Fruit fly (Drosophila melanogaster) whole organism, embryonic: Measurements from ENCODE around the gene CG31482.

ENCODE experiments used
- Atf3 ChIP-seq: fragments of 200-800 bp; sonication (Bioruptor generic); optimal IDR thresholded peaks from 3 replicates; lab custom pipeline; 2016; ENCODE audit warnings: missing biosample characterization, missing genetic modification characterization
- CG1024 ChIP-seq: fragments of 200-800 bp; sonication (Bioruptor generic); IDR thresholded peaks from 2 replicates; pipeline ENCODE4 v1.3.6; 2022; ENCODE audit warnings: missing biosample characterization, missing genetic modification characterization
- CG10959 ChIP-seq: fragments of 200-800 bp; sonication (Bioruptor generic); IDR thresholded peaks from 2 replicates; pipeline ENCODE4 v1.3.6; 2022; ENCODE audit warnings: missing biosample characterization, missing genetic modification characterization
- CG11085 ChIP-seq: fragments of 200-800 bp; sonication (Bioruptor generic); IDR thresholded peaks from 2 replicates; pipeline ENCODE4 v1.3.6; 2022; ENCODE audit warnings: missing biosample characterization, missing genetic modification characterization
- CG1233 ChIP-seq: fragments of 200-800 bp; sonication (Bioruptor generic); optimal IDR thresholded peaks from 4 replicates; lab custom pipeline; 2018; ENCODE audit warnings: missing biosample characterization, mild to moderate bottlenecking, missing genetic modification characterization
- CG14441 ChIP-seq: fragments of 200-800 bp; sonication (Bioruptor generic); IDR thresholded peaks from 2 replicates; pipeline ENCODE4 v1.3.6; 2022; ENCODE audit warnings: missing biosample characterization, missing genetic modification characterization
- CG2712 ChIP-seq: fragments of 200-800 bp; optimal IDR thresholded peaks from 3 replicates; lab custom pipeline; 2019; ENCODE audit warnings: missing biosample characterization, mild to moderate bottlenecking, missing genetic modification characterization, moderate library complexity
- CG3163 ChIP-seq: fragments of 200-800 bp; sonication (Bioruptor generic); optimal IDR thresholded peaks from 3 replicates; lab custom pipeline; 2016; ENCODE audit warnings: missing biosample characterization, missing genetic modification characterization
- CG3407 ChIP-seq: fragments of 200-800 bp; sonication (Bioruptor generic); optimal IDR thresholded peaks from 2 replicates; lab custom pipeline; 2018; ENCODE audit warnings: missing biosample characterization, mild to moderate bottlenecking, missing genetic modification characterization
- CG3995 ChIP-seq: fragments of 200-800 bp; sonication (Bioruptor generic); optimal IDR thresholded peaks from 3 replicates; lab custom pipeline; 2016; ENCODE audit warnings: missing biosample characterization, missing genetic modification characterization
- CG6791 ChIP-seq: fragments of 200-800 bp; sonication (Bioruptor generic); IDR thresholded peaks from 3 replicates; pipeline ENCODE4 v1.3.6; 2022; ENCODE audit warnings: missing biosample characterization, missing genetic modification characterization; ENCODE audit not compliant: partially characterized antibody
- CG7786 ChIP-seq: fragments of 200-800 bp; sonication (Bioruptor generic); optimal IDR thresholded peaks from 2 replicates; lab custom pipeline; 2016; ENCODE audit warnings: missing biosample characterization, missing genetic modification characterization
- CG8290 ChIP-seq, 3 experiments: fragments of 200-800 bp; sonication (Bioruptor generic); optimal IDR thresholded peaks; 2 replicates each; lab custom pipeline; 2016 to 2019; ENCODE audit warnings: missing biosample characterization in 3 of 3, missing genetic modification characterization in 3 of 3, mild to moderate bottlenecking in 2 of 3, moderate library complexity in 1 of 3
- CrebB ChIP-seq: fragments of 200-800 bp; sonication (Bioruptor generic); optimal IDR thresholded peaks from 3 replicates; lab custom pipeline; 2018; ENCODE audit warnings: missing biosample characterization, mild to moderate bottlenecking, missing genetic modification characterization
- Deaf1 ChIP-seq: fragments of 200-800 bp; optimal IDR thresholded peaks from 3 replicates; lab custom pipeline; 2019; ENCODE audit warnings: missing biosample characterization, mild to moderate bottlenecking, missing genetic modification characterization, moderate library complexity
- Dip2 ChIP-seq: fragments of 200-800 bp; sonication (Bioruptor generic); IDR thresholded peaks from 2 replicates; pipeline ENCODE4 v1.3.6; 2022; ENCODE audit warnings: missing biosample characterization, missing genetic modification characterization
- Dll ChIP-seq: fragments of 200-800 bp; sonication (Bioruptor generic); IDR thresholded peaks from 4 replicates; pipeline ENCODE4 v1.3.6; 2022; ENCODE audit warnings: missing biosample characterization, missing genetic modification characterization; ENCODE audit not compliant: partially characterized antibody
- Ets65A ChIP-seq: fragments of 200-800 bp; sonication (Bioruptor generic); peaks from one replicate; lab custom pipeline; 2016; ENCODE audit warnings: missing biosample characterization, missing genetic modification characterization
- Ets97D ChIP-seq: fragments of 200-800 bp; sonication (Bioruptor generic); optimal IDR thresholded peaks from 3 replicates; lab custom pipeline; 2016; ENCODE audit warnings: missing biosample characterization, missing genetic modification characterization
- HHEX ChIP-seq: fragments of 200-800 bp; sonication (Bioruptor generic); optimal IDR thresholded peaks from 3 replicates; lab custom pipeline; 2017; ENCODE audit warnings: missing biosample characterization, mild to moderate bottlenecking, missing genetic modification characterization, missing genetic modification reagents
- Hr78 ChIP-seq, 2 experiments: fragments of 200-800 bp in 1 of 2; fragments of >200 bp in 1 of 2; sonication (Bioruptor generic) in 1 of 2; optimal IDR thresholded peaks; 2 replicates each; lab custom pipeline; 2017 to 2019; ENCODE audit warnings: missing biosample characterization in 2 of 2, missing genetic modification characterization in 2 of 2, mild to moderate bottlenecking in 1 of 2, moderate library complexity in 1 of 2
- Jarid2 ChIP-seq: fragments of 200-800 bp; sonication (Bioruptor generic); optimal IDR thresholded peaks from 3 replicates; lab custom pipeline; 2017; ENCODE audit warnings: mild to moderate bottlenecking, missing biosample characterization, missing genetic modification reagents, missing genetic modification characterization
- Lpt ChIP-seq: fragments of >200 bp; optimal IDR thresholded peaks from 2 replicates; lab custom pipeline; 2018; ENCODE audit warnings: missing biosample characterization, missing genetic modification characterization
- Nf-YC ChIP-seq: fragments of 200-800 bp; optimal IDR thresholded peaks from 3 replicates; lab custom pipeline; 2019; ENCODE audit warnings: missing biosample characterization, mild to moderate bottlenecking, missing genetic modification characterization, moderate library complexity
- PHDP ChIP-seq: fragments of 200-800 bp; sonication (Bioruptor generic); optimal IDR thresholded peaks from 3 replicates; lab custom pipeline; 2018; ENCODE audit warnings: missing biosample characterization, mild to moderate bottlenecking, missing genetic modification characterization, moderate library complexity
- Ravus ChIP-seq: fragments of 200-800 bp; sonication (Bioruptor generic); IDR thresholded peaks from 2 replicates; pipeline ENCODE4 v1.3.6; 2022; ENCODE audit warnings: missing biosample characterization, missing genetic modification characterization
- Rx ChIP-seq: fragments of 200-800 bp; sonication (Bioruptor generic); IDR thresholded peaks from 2 replicates; pipeline ENCODE4 v1.3.6; 2022; ENCODE audit warnings: missing biosample characterization, missing genetic modification characterization
- Trl ChIP-seq, 3 experiments: fragments of >200 bp in 2 of 3; fragments of 200-800 bp in 1 of 3; sonication (Bioruptor generic) in 1 of 3; optimal IDR thresholded peaks; 2 replicates in 1 of 3; 3 replicates in 2 of 3; lab custom pipeline; 2016 to 2017; ENCODE audit warnings: missing biosample characterization in 1 of 3, missing genetic modification characterization in 1 of 3
- abd-A ChIP-seq: fragments of 200-800 bp; sonication (Bioruptor generic); optimal IDR thresholded peaks from 3 replicates; lab custom pipeline; 2019; ENCODE audit warnings: missing biosample characterization, mild to moderate bottlenecking, missing genetic modification characterization, moderate library complexity
- ase ChIP-seq: fragments of 200-800 bp; sonication (Bioruptor generic); IDR thresholded peaks from 3 replicates; pipeline ENCODE4 v1.3.6; 2022; ENCODE audit warnings: missing biosample characterization, missing genetic modification characterization
- cas ChIP-seq: fragments of 200-800 bp; sonication (Bioruptor generic); IDR thresholded peaks from 2 replicates; pipeline ENCODE4 v1.3.6; 2022; ENCODE audit warnings: missing biosample characterization, missing genetic modification characterization
- cg ChIP-seq: fragments of 200-800 bp; sonication (Bioruptor generic); optimal IDR thresholded peaks from 3 replicates; lab custom pipeline; 2019; ENCODE audit warnings: missing biosample characterization, mild to moderate bottlenecking, missing genetic modification characterization, moderate library complexity
- chinmo ChIP-seq: fragments of 200-800 bp; sonication (Bioruptor generic); IDR thresholded peaks from 4 replicates; pipeline ENCODE4 v1.3.6; 2022; ENCODE audit warnings: missing biosample characterization, missing genetic modification characterization; ENCODE audit not compliant: partially characterized antibody
- danr ChIP-seq: fragments of 200-800 bp; sonication (Bioruptor generic); IDR thresholded peaks from 2 replicates; pipeline ENCODE4 v1.3.6; 2022; ENCODE audit warnings: missing biosample characterization, missing genetic modification characterization
- dati ChIP-seq: fragments of 200-800 bp; sonication (Bioruptor generic); IDR thresholded peaks from 2 replicates; pipeline ENCODE4 v1.3.6; 2022; ENCODE audit warnings: missing biosample characterization, missing genetic modification characterization
- ewg ChIP-seq: fragments of 200-800 bp; sonication (Bioruptor generic); optimal IDR thresholded peaks from 3 replicates; lab custom pipeline; 2017; ENCODE audit warnings: mild to moderate bottlenecking, missing biosample characterization, missing genetic modification reagents, missing genetic modification characterization
- her ChIP-seq: fragments of 200-800 bp; sonication (Bioruptor generic); optimal IDR thresholded peaks from 2 replicates; lab custom pipeline; 2016; ENCODE audit warnings: missing biosample characterization, missing genetic modification characterization
- hth ChIP-seq: fragments of >200 bp; optimal IDR thresholded peaks from 2 replicates; lab custom pipeline; 2017; ENCODE audit warnings: inconsistent platforms
- lbe ChIP-seq: fragments of 200-800 bp; sonication (Bioruptor generic); optimal IDR thresholded peaks from 2 replicates; lab custom pipeline; 2016; ENCODE audit warnings: missing biosample characterization, mild to moderate bottlenecking, missing genetic modification characterization
- phol ChIP-seq: fragments of 200-800 bp; sonication (Bioruptor generic); optimal IDR thresholded peaks from 3 replicates; lab custom pipeline; 2018; ENCODE audit warnings: missing biosample characterization, mild to moderate bottlenecking, missing genetic modification characterization, moderate library complexity
- row ChIP-seq: fragments of 200-800 bp; sonication (Bioruptor generic); IDR thresholded peaks from 3 replicates; pipeline ENCODE4 v1.3.6; 2022; ENCODE audit warnings: missing biosample characterization, missing genetic modification characterization
- sima ChIP-seq: fragments of 200-800 bp; sonication (Bioruptor generic); optimal IDR thresholded peaks from 2 replicates; lab custom pipeline; 2016; ENCODE audit warnings: missing biosample characterization, missing genetic modification characterization
- vfl ChIP-seq: fragments of 200-800 bp; sonication (Bioruptor generic); optimal IDR thresholded peaks from 2 replicates; lab custom pipeline; 2016; ENCODE audit warnings: missing biosample characterization, missing genetic modification characterization

The CG31482 gene

DNA sequence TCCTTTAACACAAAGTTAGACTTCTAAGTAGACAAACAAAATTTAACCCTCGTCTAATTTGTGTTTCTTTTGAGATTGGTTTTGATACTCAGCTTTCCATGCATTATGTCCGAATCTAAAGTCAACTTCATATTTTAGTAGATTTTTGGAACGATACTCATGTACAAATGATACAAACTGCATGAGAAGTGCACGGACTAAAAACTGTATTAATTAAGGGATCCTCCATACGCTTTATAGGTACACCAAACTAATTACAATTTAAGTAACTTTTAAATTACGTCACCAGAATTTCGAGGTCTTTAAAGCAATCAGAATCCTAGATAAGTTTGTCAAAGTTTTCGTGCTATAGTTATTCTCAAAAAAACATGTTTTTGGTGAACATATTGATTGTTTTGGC is at the start of gene CG31482:
Gene CG31482 (plus strand): TSS at position 301 of the 400 bp plus-strand sequence.
- TF ChIP-seq danr (GFP tag; lab: Robert Waterston, UW) (no peak), CG2712 (no peak), hth (lab: Kevin White, UChicago) (no peak), CG1024 (GFP tag; lab: Robert Waterston, UW) (no peak), her (GFP tag; lab: Kevin White, UChicago) (no peak), PHDP (tag; lab: Kevin White, UChicago) (no peak), CG10959 (GFP tag; lab: Robert Waterston, UW) (no peak), Dip2 (no peak), CG7786 (GFP tag; lab: Kevin White, UChicago) (no peak), CG14441 (no peak)
- TF ChIP-seq, all 482 proteins: peak for 0

DNA sequence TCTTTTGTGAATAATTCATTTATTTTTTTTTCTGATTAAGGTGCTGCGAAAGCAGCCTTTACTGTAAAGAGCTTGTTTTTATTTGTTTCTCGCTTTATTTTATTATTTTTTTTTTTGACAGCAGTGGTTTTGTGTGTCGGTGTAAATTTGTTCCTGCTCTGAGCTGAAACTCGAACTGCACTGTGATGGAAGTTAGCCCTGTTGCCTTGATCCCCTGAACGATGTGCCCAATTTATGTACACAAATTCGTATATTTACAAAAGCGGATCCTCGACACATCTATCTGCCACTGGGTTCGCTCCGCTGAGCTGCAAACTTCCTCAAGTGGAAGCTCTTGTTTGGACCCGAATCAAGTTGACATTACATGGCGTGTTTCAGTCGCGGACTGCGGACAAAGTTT is 40.8 kb upstream of the CG31482 start, which contains the start of gene CG1137:
Gene CG1137 (minus strand): TSS at position 101 of the 400 bp plus-strand sequence.
- TF ChIP-seq Ets97D (GFP tag; lab: Kevin White, UChicago) (no peak), HHEX (GFP tag; lab: Kevin White, UChicago) (no peak), Dll (GFP tag; lab: Robert Waterston, UW) (no peak), CG11085 (GFP tag; lab: Robert Waterston, UW) (no peak), phol (no peak), CG3407 (GFP tag; lab: Kevin White, UChicago) (no peak), CG8290 (GFP tag; optimal IDR thresholded peaks at IDR 0.05; lab: Kevin White, UChicago) (no peak), CG8290 (tag; optimal IDR thresholded peaks at IDR 0.05; lab: Kevin White, UChicago) (no peak), Rx (GFP tag; lab: Robert Waterston, UW) (no peak), cas (GFP tag; lab: Robert Waterston, UW) (no peak), row (GFP tag; lab: Robert Waterston, UW) (no peak), ase (no peak), Nf-YC (tag; lab: Kevin White, UChicago) (no peak)

DNA sequence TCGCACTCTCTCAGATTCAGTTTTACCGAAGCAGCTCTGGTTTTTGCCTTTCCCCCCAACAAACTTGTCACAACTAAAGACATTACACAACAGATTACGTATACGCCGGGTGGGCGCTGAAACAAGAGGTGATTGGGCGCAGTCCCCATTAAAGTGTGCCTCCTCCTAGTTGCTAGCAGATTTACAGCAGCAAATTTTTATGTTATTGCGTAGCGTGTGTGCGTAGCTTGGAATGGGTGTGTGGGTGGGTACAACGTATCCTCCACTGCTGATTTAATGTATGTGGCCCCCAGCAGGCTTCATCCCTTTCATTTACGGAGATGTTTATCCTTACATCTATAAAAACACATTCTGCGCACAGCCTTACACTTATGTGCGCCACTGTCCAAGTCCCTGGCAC is 32.2 kb upstream of the CG31482 start:
- TF ChIP-seq Atf3 (GFP tag; lab: Kevin White, UChicago) (no peak), abd-A (tag; lab: Kevin White, UChicago) (peak; percentile 79), Ets65A (peak; percentile 68), CrebB (tag; lab: Kevin White, UChicago) (no peak)
- TF ChIP-seq, all 482 proteins: peak for 2

DNA sequence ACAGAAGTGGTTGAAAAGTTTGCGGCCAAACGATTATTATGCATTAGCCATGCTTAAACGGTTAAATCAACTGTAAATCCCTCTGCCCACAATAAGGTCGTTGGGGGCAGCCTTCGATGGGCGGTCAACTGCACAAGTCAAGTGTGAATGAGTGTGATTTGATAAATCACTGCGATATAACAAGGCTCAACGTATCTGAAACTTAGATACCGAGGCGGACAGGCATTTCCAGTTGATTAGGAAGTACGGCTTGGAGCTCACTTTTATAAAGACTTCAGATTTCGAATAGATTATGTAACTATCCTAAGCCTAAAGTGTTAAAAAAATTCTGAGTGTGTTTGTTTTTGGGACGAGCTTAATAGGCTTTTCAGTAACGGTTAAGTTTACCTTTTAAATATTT is 20.6 kb upstream of the CG31482 start, which contains the start of gene CG2336:
Gene CG2336 (plus strand): TSS at position 301 of the 400 bp plus-strand sequence.
- no peak for TF ChIP-seq vfl
- TF ChIP-seq Hr78 (GFP tag; optimal IDR thresholded peaks at IDR 0.05; lab: Kevin White, UChicago): no peak
- no peak for TF ChIP-seq Lpt (GFP tag; lab: Kevin White, UChicago)
- TF ChIP-seq cg (GFP tag; lab: Kevin White, UChicago): no peak
- no peak for TF ChIP-seq CG1233
- no peak for TF ChIP-seq CG6791 (GFP tag; lab: Robert Waterston, UW)
- TF ChIP-seq, all 482 proteins: peak for 0

dm6 chr3R:6593068-6593567 is 7.9 kb upstream of the CG31482 start, which contains the start of gene dpr11:
Gene dpr11 (minus strand): TSS chr3R:6593330.
- TF ChIP-seq CG3995 (GFP tag; lab: Kevin White, UChicago) (peak; percentile 94), Ravus (GFP tag; lab: Robert Waterston, UW) (no peak), Trl (optimal IDR thresholded peaks at IDR 0.05; lab: Kevin White, UChicago) (peak; percentile 3 to 31), Trl (GFP tag; optimal IDR thresholded peaks at IDR 0.05; lab: Kevin White, UChicago) (no peak), lbe (GFP tag; lab: Kevin White, UChicago) (no peak), Ets65A (peak; percentile 14), abd-A (tag; lab: Kevin White, UChicago) (peak; percentile 41), Deaf1 (tag; lab: Kevin White, UChicago) (peak; percentile 92), dati (no peak), ewg (GFP tag; lab: Kevin White, UChicago) (peak; percentile 60), CG3163 (GFP tag; lab: Kevin White, UChicago) (peak; percentile 81), Jarid2 (GFP tag; lab: Kevin White, UChicago) (peak; percentile 76), chinmo (0 out of 4 replicates have a peak, but pooled peaks have one; percentile 19), sima (GFP tag; lab: Kevin White, UChicago) (no peak)
